Fruit fly (Drosophila melanogaster): ENCODE results near the gene hid.
A peak's percentile ranks its signal among the peaks of the same experiment; 100 is the strongest.

hid gene

DNA sequence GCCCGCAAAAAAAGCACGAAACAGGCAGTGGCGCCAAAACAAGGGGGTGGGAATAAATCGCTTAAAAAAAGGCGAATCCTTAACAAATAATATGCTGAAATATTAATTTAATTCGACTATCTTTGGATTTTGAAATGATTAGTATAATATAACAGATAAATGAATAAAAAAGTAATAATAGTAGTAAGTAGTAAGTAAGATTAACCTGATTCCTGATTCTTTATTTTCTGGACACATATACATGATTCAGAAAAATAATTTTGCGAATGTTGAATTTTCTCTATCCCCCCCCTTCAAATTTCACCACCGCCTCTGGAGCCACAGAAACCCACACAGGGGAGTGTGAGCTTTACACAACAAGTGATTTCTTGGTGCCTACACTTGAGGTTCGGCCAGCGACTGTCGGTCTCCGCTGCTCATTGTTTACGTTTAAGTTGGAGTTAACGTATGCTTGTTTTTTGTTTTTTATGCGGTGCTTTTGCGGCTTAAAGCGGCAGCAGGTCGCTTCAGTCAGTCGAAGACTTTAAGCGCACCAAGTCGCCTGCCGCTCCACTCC lies 36.9 kb downstream of the hid start, which contains the start of gene CG7330 (continued):
- TF ChIP-seq peb (GFP tag; IDR thresholded peaks at IDR 0.05) (peak; percentile 68; the same call in 1 of the 2 replicates), eve (GFP tag; optimal IDR thresholded peaks at IDR 0.05) (peak in 1 of 2 experiments; percentile 98), slou (GFP tag; optimal IDR thresholded peaks at IDR 0.05) (peak; percentile 55), Lpt (GFP tag; optimal IDR thresholded peaks at IDR 0.05) (no peak), ranshi (GFP tag; IDR thresholded peaks at IDR 0.05) (peak; percentile 81), amos (GFP tag; IDR thresholded peaks at IDR 0.05; ENCODE audit: partially characterized antibody) (no peak), Hand (GFP tag; optimal IDR thresholded peaks at IDR 0.05) (peak; percentile 85), crc (GFP tag; optimal IDR thresholded peaks at IDR 0.05) (no peak), CG12744 (GFP tag; optimal IDR thresholded peaks at IDR 0.05) (no peak), NFAT (GFP tag; IDR thresholded peaks at IDR 0.05) (0 out of 2 replicates have a peak, but pooled peaks have one; percentile 27), tna (GFP tag; IDR thresholded peaks at IDR 0.05; ENCODE audit: partially characterized antibody) (no peak), unpg (GFP tag; optimal IDR thresholded peaks at IDR 0.05) (peak; percentile 92), CG12299 (tag; optimal IDR thresholded peaks at IDR 0.05) (peak; percentile 87), sens (GFP tag) (peak; percentile 90), CG7928 (GFP tag; optimal IDR thresholded peaks at IDR 0.05) (peak; percentile 62), CG14441 (GFP tag; IDR thresholded peaks at IDR 0.05) (peak; percentile 85), Hr39 (optimal IDR thresholded peaks at IDR 0.05) (no peak), Sox102F (GFP tag; optimal IDR thresholded peaks at IDR 0.05) (peak; percentile 98), CG11398 (GFP tag; optimal IDR thresholded peaks at IDR 0.05) (no peak), Nf-YC (tag; optimal IDR thresholded peaks at IDR 0.05) (peak; percentile 86), gsb (GFP tag; IDR thresholded peaks at IDR 0.05) (peak; percentile 80), CG17829 (tag; optimal IDR thresholded peaks at IDR 0.05) (peak; percentile 91), CG7963 (GFP tag; IDR thresholded peaks at IDR 0.05; ENCODE audit: partially characterized antibody) (no peak), fru (optimal IDR thresholded peaks at IDR 0.05) (no peak), da (GFP tag; optimal IDR thresholded peaks at IDR 0.05) (no peak), CG3065 (GFP tag; optimal IDR thresholded peaks at IDR 0.05) (peak; percentile 47), gfzf (GFP tag; optimal IDR thresholded peaks at IDR 0.05) (no peak), mld (GFP tag; IDR thresholded peaks at IDR 0.05; ENCODE audit: partially characterized antibody) (no peak), CG11723 (GFP tag; optimal IDR thresholded peaks at IDR 0.05) (peak; percentile 89), Dp (GFP tag; optimal IDR thresholded peaks at IDR 0.05) (no peak), Blimp-1 (GFP tag; optimal IDR thresholded peaks at IDR 0.05) (peak; percentile 84), Ssrp (tag; optimal IDR thresholded peaks at IDR 0.05) (peak; percentile 92), fd64A (GFP tag; optimal IDR thresholded peaks at IDR 0.05) (peak; percentile 32), stc (GFP tag; IDR thresholded peaks at IDR 0.05) (peak; percentile 93), CG2120 (GFP tag; optimal IDR thresholded peaks at IDR 0.05) (peak; percentile 82), CG9797 (GFP tag; optimal IDR thresholded peaks at IDR 0.05) (no peak), p53 (GFP tag; optimal IDR thresholded peaks at IDR 0.05) (no peak), CG17612 (GFP tag; IDR thresholded peaks at IDR 0.05) (no peak; the same call in 1 of the 2 replicates), her (GFP tag; optimal IDR thresholded peaks at IDR 0.05) (no peak), CG1602 (GFP tag; optimal IDR thresholded peaks at IDR 0.05) (peak; percentile 81), CG11085 (GFP tag; IDR thresholded peaks at IDR 0.05) (0 out of 2 replicates have a peak, but pooled peaks have one; percentile 24), Sin3A (optimal IDR thresholded peaks at IDR 0.05) (no peak), seq (GFP tag; IDR thresholded peaks at IDR 0.05) (peak; percentile 88), Nf-YA (GFP tag; IDR thresholded peaks at IDR 0.05) (peak; percentile 52; the same call in 1 of the 2 replicates), gcm (GFP tag; optimal IDR thresholded peaks at IDR 0.05) (peak; percentile 89), unc-4 (GFP tag; IDR thresholded peaks at IDR 0.05; ENCODE audit: partially characterized antibody) (no peak), run (tag; optimal IDR thresholded peaks at IDR 0.05) (peak; percentile 95), pfk (GFP tag; optimal IDR thresholded peaks at IDR 0.05) (no peak), Mrtf (GFP tag; IDR thresholded peaks at IDR 0.05) (peak; percentile 72), Trl (optimal IDR thresholded peaks at IDR 0.05) (no peak), Trl (GFP tag; optimal IDR thresholded peaks at IDR 0.05) (peak; percentile 26), chif (GFP tag; optimal IDR thresholded peaks at IDR 0.05) (peak; percentile 46 to 49)

All from whole organism, embryonic.